Fruit fly (Drosophila melanogaster): ENCODE measurements around the gene fz2.
A peak's percentile ranks its signal among the peaks of the same experiment; 100 is the strongest.

fz2 gene

dm6 chr3L:19230801-19231547, 4.2 kb downstream of the fz2 start (continued):
- TF ChIP-seq Atf-2 (GFP tag; optimal IDR thresholded peaks at IDR 0.05) (no peak), Bgb (GFP tag; IDR thresholded peaks at IDR 0.05; ENCODE audit: partially characterized antibody) (no peak), ATbp (GFP tag; optimal IDR thresholded peaks at IDR 0.05) (peak; percentile 28), D19B (GFP tag; optimal IDR thresholded peaks at IDR 0.05) (no peak), pb (GFP tag; optimal IDR thresholded peaks at IDR 0.05) (no peak), CG14050 (GFP tag; IDR thresholded peaks at IDR 0.05) (no peak), CG10431 (GFP tag; optimal IDR thresholded peaks at IDR 0.05) (no peak), CG14710 (tag; optimal IDR thresholded peaks at IDR 0.05) (peak; percentile 6), en (GFP tag; optimal IDR thresholded peaks at IDR 0.05) (no peak), CG2889 (GFP tag; IDR thresholded peaks at IDR 0.05) (no peak)

- TF ChIP-seq H2.0 (GFP tag; IDR thresholded peaks at IDR 0.05) = no peak
- TF ChIP-seq CG4820 (GFP tag; optimal IDR thresholded peaks at IDR 0.05) = no peak
- TF ChIP-seq CG11695 (GFP tag; IDR thresholded peaks at IDR 0.05) = no peak
- no peak for TF ChIP-seq Tbp (GFP tag; optimal IDR thresholded peaks at IDR 0.05)
- peak; percentile 60; the same call in 1 of the 2 replicates for TF ChIP-seq CG4360 (GFP tag; IDR thresholded peaks at IDR 0.05)
- no peak for TF ChIP-seq CG4328 (GFP tag; optimal IDR thresholded peaks at IDR 0.05)
- TF ChIP-seq CG1792 (GFP tag; optimal IDR thresholded peaks at IDR 0.05) = no peak
- TF ChIP-seq Myb (GFP tag; optimal IDR thresholded peaks at IDR 0.05) = no peak
- no peak for TF ChIP-seq row (GFP tag; IDR thresholded peaks at IDR 0.05)
- TF ChIP-seq CG11696 (GFP tag; IDR thresholded peaks at IDR 0.05) = no peak
- no peak for TF ChIP-seq CG4282 (GFP tag; optimal IDR thresholded peaks at IDR 0.05)
- TF ChIP-seq Deaf1 (tag; optimal IDR thresholded peaks at IDR 0.05) = peak; percentile 62
- no peak for TF ChIP-seq CG4424 (GFP tag; optimal IDR thresholded peaks at IDR 0.05)
- TF ChIP-seq CG18599 (GFP tag; optimal IDR thresholded peaks at IDR 0.05) = peak; percentile 40
- TF ChIP-seq CG7839 (tag; optimal IDR thresholded peaks at IDR 0.05) = no peak
- no peak for TF ChIP-seq slbo (GFP tag; IDR thresholded peaks at IDR 0.05)
- TF ChIP-seq CG8290 (GFP tag; optimal IDR thresholded peaks at IDR 0.05) = no peak
- TF ChIP-seq CG8290 (tag; optimal IDR thresholded peaks at IDR 0.05) = no peak
- TF ChIP-seq rib (GFP tag; IDR thresholded peaks at IDR 0.05) = 0 out of 2 replicates have a peak, but pooled peaks have one; percentile 11
- TF ChIP-seq lbe (GFP tag; optimal IDR thresholded peaks at IDR 0.05) = no peak
- TF ChIP-seq ap (GFP tag; IDR thresholded peaks at IDR 0.05) = no peak
- no peak for TF ChIP-seq CG34376 (GFP tag; optimal IDR thresholded peaks at IDR 0.05)
- peak; percentile 19 for TF ChIP-seq cg (GFP tag; optimal IDR thresholded peaks at IDR 0.05)
- no peak for TF ChIP-seq cwo (GFP tag; optimal IDR thresholded peaks at IDR 0.05)
- no peak for TF ChIP-seq CG17612 (GFP tag; IDR thresholded peaks at IDR 0.05)
- TF ChIP-seq slp2 (GFP tag; optimal IDR thresholded peaks at IDR 0.05) = no peak
- TF ChIP-seq CG17359 (tag; optimal IDR thresholded peaks at IDR 0.05) = no peak
- TF ChIP-seq CG9609 (GFP tag; optimal IDR thresholded peaks at IDR 0.05) = no peak
- TF ChIP-seq scrt (GFP tag; optimal IDR thresholded peaks at IDR 0.05) = no peak
- no peak for TF ChIP-seq CG15011 (GFP tag; optimal IDR thresholded peaks at IDR 0.05)
- TF ChIP-seq klu (GFP tag; IDR thresholded peaks at IDR 0.05) = no peak
- no peak for TF ChIP-seq CG14667 (GFP tag; IDR thresholded peaks at IDR 0.05)
- TF ChIP-seq abd-A (tag; optimal IDR thresholded peaks at IDR 0.05) = peak; percentile 96
- no peak for TF ChIP-seq CG9932 (GFP tag; IDR thresholded peaks at IDR 0.05)
- no peak for TF ChIP-seq gcm (GFP tag; optimal IDR thresholded peaks at IDR 0.05)
- TF ChIP-seq tup (GFP tag; optimal IDR thresholded peaks at IDR 0.05) = no peak
- no peak for TF ChIP-seq CG32767 (GFP tag; IDR thresholded peaks at IDR 0.05)
- TF ChIP-seq CG3065 (GFP tag; optimal IDR thresholded peaks at IDR 0.05) = no peak
- no peak for TF ChIP-seq ATbp (GFP tag; optimal IDR thresholded peaks at IDR 0.05)
- TF ChIP-seq CG13296 (GFP tag; optimal IDR thresholded peaks at IDR 0.05) = no peak
- no peak for TF ChIP-seq CG13424 (tag; optimal IDR thresholded peaks at IDR 0.05)
Observed at dm6 chr3L:19229491-19229890, 5.7 kb downstream of the fz2 start.
